Fruit fly (Drosophila melanogaster) whole organism, embryonic: ENCODE results near the gene Srp9.

Experiments
- Abd-B ChIP-seq: fragments of 200-800 bp; sonication (Bioruptor generic); optimal IDR thresholded peaks from 2 replicates; lab custom pipeline; 2018; ENCODE audit warnings: missing biosample characterization, mild to moderate bottlenecking, missing genetic modification characterization, moderate library complexity
- CG10543 ChIP-seq: fragments of 200-800 bp; sonication (Bioruptor generic); optimal IDR thresholded peaks from 3 replicates; lab custom pipeline; 2017; ENCODE audit warnings: missing biosample characterization, mild to moderate bottlenecking, missing genetic modification characterization, moderate library complexity
- CG11247 ChIP-seq: fragments of 200-800 bp; sonication (Bioruptor generic); IDR thresholded peaks from 2 replicates; pipeline ENCODE4 v1.3.6; 2022; ENCODE audit warnings: missing biosample characterization, missing genetic modification characterization
- CG12104 ChIP-seq: fragments of 200-800 bp; sonication (Bioruptor generic); optimal IDR thresholded peaks from 3 replicates; lab custom pipeline; 2016; ENCODE audit warnings: missing biosample characterization, missing genetic modification characterization
- CG15479 ChIP-seq: fragments of 200-800 bp; sonication (Bioruptor generic); optimal IDR thresholded peaks from 3 replicates; lab custom pipeline; 2019; ENCODE audit warnings: missing biosample characterization, mild to moderate bottlenecking, missing genetic modification characterization, moderate library complexity
- CG17328 ChIP-seq: fragments of 200-800 bp; sonication (Bioruptor generic); IDR thresholded peaks from 2 replicates; pipeline ENCODE4 v1.3.6; 2022; ENCODE audit warnings: missing biosample characterization, missing genetic modification characterization
- CG18599 ChIP-seq: fragments of 200-800 bp; sonication (Bioruptor generic); optimal IDR thresholded peaks from 3 replicates; lab custom pipeline; 2017; ENCODE audit warnings: missing biosample characterization, missing genetic modification characterization, mild to moderate bottlenecking, moderate library complexity, missing genetic modification reagents
- CG2129 ChIP-seq: fragments of 200-800 bp; sonication (Bioruptor generic); IDR thresholded peaks from 2 replicates; pipeline ENCODE4 v1.3.6; 2022; ENCODE audit warnings: missing biosample characterization, missing genetic modification characterization; ENCODE audit not compliant: partially characterized antibody
- CG31365 ChIP-seq: fragments of 200-800 bp; sonication (Bioruptor generic); optimal IDR thresholded peaks from 2 replicates; lab custom pipeline; 2018; ENCODE audit warnings: missing biosample characterization, mild to moderate bottlenecking, missing genetic modification characterization
- CG3281 ChIP-seq: fragments of 200-800 bp; sonication (Bioruptor generic); optimal IDR thresholded peaks from 3 replicates; lab custom pipeline; 2017; ENCODE audit warnings: missing biosample characterization, mild to moderate bottlenecking, missing genetic modification characterization
- CG3407 ChIP-seq: fragments of 200-800 bp; sonication (Bioruptor generic); optimal IDR thresholded peaks from 2 replicates; lab custom pipeline; 2018; ENCODE audit warnings: missing biosample characterization, mild to moderate bottlenecking, missing genetic modification characterization
- CG5180 ChIP-seq: fragments of 200-800 bp; sonication (Bioruptor generic); optimal IDR thresholded peaks from 3 replicates; lab custom pipeline; 2017; ENCODE audit warnings: missing biosample characterization, missing genetic modification characterization, mild to moderate bottlenecking, moderate library complexity, missing genetic modification reagents
- CG7357 ChIP-seq: fragments of 200-800 bp; sonication (Bioruptor generic); IDR thresholded peaks from 3 replicates; pipeline ENCODE4 v1.3.6; 2022; ENCODE audit warnings: missing biosample characterization, missing genetic modification characterization
- CG9727 ChIP-seq: fragments of 200-800 bp; sonication (Bioruptor generic); optimal IDR thresholded peaks from 3 replicates; lab custom pipeline; 2017; ENCODE audit warnings: missing biosample characterization, mild to moderate bottlenecking, missing genetic modification characterization
- Chrac-16 ChIP-seq: fragments of 200-800 bp; sonication (Bioruptor generic); optimal IDR thresholded peaks from 3 replicates; lab custom pipeline; 2016; ENCODE audit warnings: missing biosample characterization, missing genetic modification characterization
- D19B ChIP-seq: fragments of 200-800 bp; sonication (Bioruptor generic); optimal IDR thresholded peaks from 2 replicates; lab custom pipeline; 2017; ENCODE audit warnings: missing biosample characterization, mild to moderate bottlenecking, missing genetic modification characterization
- Dfd ChIP-seq, 2 experiments: fragments of >200 bp; optimal IDR thresholded peaks; 2 replicates each; lab custom pipeline; 2017; ENCODE audit warnings: missing biosample characterization in 2 of 2, missing genetic modification characterization in 2 of 2
- Dll ChIP-seq: fragments of 200-800 bp; sonication (Bioruptor generic); IDR thresholded peaks from 4 replicates; pipeline ENCODE4 v1.3.6; 2022; ENCODE audit warnings: missing biosample characterization, missing genetic modification characterization; ENCODE audit not compliant: partially characterized antibody
- Doc3 ChIP-seq: fragments of 200-800 bp; sonication (Bioruptor generic); IDR thresholded peaks from 3 replicates; pipeline ENCODE4 v1.3.6; 2022; ENCODE audit warnings: missing biosample characterization, missing genetic modification characterization; ENCODE audit not compliant: partially characterized antibody
- Dp ChIP-seq: fragments of 200-800 bp; sonication (Bioruptor generic); optimal IDR thresholded peaks from 2 replicates; lab custom pipeline; 2018; ENCODE audit warnings: missing biosample characterization, mild to moderate bottlenecking, missing genetic modification characterization, moderate library complexity
- ERR ChIP-seq: fragments of 200-800 bp; sonication (Bioruptor generic); optimal IDR thresholded peaks from 2 replicates; lab custom pipeline; 2016; ENCODE audit warnings: missing biosample characterization, missing genetic modification characterization
- GATAe ChIP-seq: fragments of 200-800 bp; sonication (Bioruptor generic); conservative IDR thresholded peaks from 2 replicates; pipeline ENCODE4 v1.3.6; 2022; ENCODE audit warnings: missing biosample characterization, missing genetic modification characterization
- Lpt ChIP-seq: fragments of >200 bp; optimal IDR thresholded peaks from 2 replicates; lab custom pipeline; 2018; ENCODE audit warnings: missing biosample characterization, missing genetic modification characterization
- MESR4 ChIP-seq: fragments of 200-800 bp; sonication (Bioruptor generic); optimal IDR thresholded peaks from 2 replicates; lab custom pipeline; 2018; ENCODE audit warnings: missing biosample characterization, mild to moderate bottlenecking, missing genetic modification characterization, moderate library complexity
- Med ChIP-seq: fragments of 200-800 bp; sonication (Bioruptor generic); peaks from one replicate; lab custom pipeline; 2016; ENCODE audit warnings: missing biosample characterization, missing genetic modification characterization, mild to moderate bottlenecking, inconsistent platforms, moderate library complexity
- Opbp ChIP-seq: fragments of 200-800 bp; sonication (Bioruptor generic); IDR thresholded peaks from 3 replicates; pipeline ENCODE4 v1.3.6; 2022; ENCODE audit warnings: missing biosample characterization, missing genetic modification characterization; ENCODE audit not compliant: partially characterized antibody
- Spps ChIP-seq: fragments of 200-800 bp; sonication (Bioruptor generic); optimal IDR thresholded peaks from 2 replicates; lab custom pipeline; 2018; ENCODE audit warnings: missing biosample characterization, mild to moderate bottlenecking, missing genetic modification characterization
- Stat92E ChIP-seq, 3 experiments: fragments of >200 bp in 2 of 3; fragments of 200-800 bp in 1 of 3; sonication (Bioruptor generic) in 1 of 3; optimal IDR thresholded peaks; 2 replicates each; lab custom pipeline; 2017 to 2019; ENCODE audit warnings: missing biosample characterization in 3 of 3, missing genetic modification characterization in 3 of 3, mild to moderate bottlenecking in 1 of 3, moderate library complexity in 1 of 3
- YL-1 ChIP-seq: fragments of 200-800 bp; sonication (Bioruptor generic); optimal IDR thresholded peaks from 3 replicates; lab custom pipeline; 2017; ENCODE audit warnings: missing biosample characterization, mild to moderate bottlenecking, missing genetic modification characterization
- bab2 ChIP-seq: fragments of 200-800 bp; sonication (Bioruptor generic); optimal IDR thresholded peaks from 2 replicates; lab custom pipeline; 2016; ENCODE audit warnings: missing biosample characterization, missing genetic modification characterization
- cad ChIP-seq: fragments of >200 bp; optimal IDR thresholded peaks from 2 replicates; lab custom pipeline; 2017; ENCODE audit warnings: missing biosample characterization, missing genetic modification characterization
- cg ChIP-seq: fragments of 200-800 bp; sonication (Bioruptor generic); optimal IDR thresholded peaks from 3 replicates; lab custom pipeline; 2019; ENCODE audit warnings: missing biosample characterization, mild to moderate bottlenecking, missing genetic modification characterization, moderate library complexity
- corto ChIP-seq: fragments of 200-800 bp; sonication (Bioruptor generic); optimal IDR thresholded peaks from 2 replicates; lab custom pipeline; 2016; ENCODE audit warnings: missing biosample characterization, mild to moderate bottlenecking, missing genetic modification characterization, moderate library complexity
- fd3F ChIP-seq: fragments of 200-800 bp; sonication (Bioruptor generic); optimal IDR thresholded peaks from 2 replicates; lab custom pipeline; 2018; ENCODE audit warnings: missing biosample characterization, mild to moderate bottlenecking, missing genetic modification characterization, moderate library complexity
- gsb ChIP-seq: fragments of 200-800 bp; sonication (Bioruptor generic); IDR thresholded peaks from 2 replicates; pipeline ENCODE4 v1.3.6; 2022; ENCODE audit warnings: missing biosample characterization, missing genetic modification characterization
- kni ChIP-seq: fragments of 200-800 bp; sonication (Bioruptor generic); optimal IDR thresholded peaks from 3 replicates; lab custom pipeline; 2017; ENCODE audit warnings: mild to moderate bottlenecking, missing biosample characterization, missing genetic modification reagents, missing genetic modification characterization
- nerfin-1 ChIP-seq: fragments of 200-800 bp; sonication (Bioruptor generic); optimal IDR thresholded peaks from 3 replicates; lab custom pipeline; 2019; ENCODE audit warnings: missing biosample characterization, mild to moderate bottlenecking, missing genetic modification characterization, moderate library complexity
- nom ChIP-seq: fragments of 200-800 bp; sonication (Bioruptor generic); optimal IDR thresholded peaks from 2 replicates; lab custom pipeline; 2017; ENCODE audit warnings: missing biosample characterization, missing genetic modification characterization, mild to moderate bottlenecking, moderate library complexity, missing genetic modification reagents
- pros ChIP-seq: fragments of 200-800 bp; sonication (Bioruptor generic); optimal IDR thresholded peaks from 3 replicates; lab custom pipeline; 2019; ENCODE audit warnings: missing biosample characterization, mild to moderate bottlenecking, missing genetic modification characterization, moderate library complexity
- ro ChIP-seq: fragments of 200-800 bp; sonication (Bioruptor generic); IDR thresholded peaks from 2 replicates; pipeline ENCODE4 v1.3.6; 2022; ENCODE audit warnings: missing biosample characterization, missing genetic modification characterization
- schlank ChIP-seq: fragments of 200-800 bp; sonication (Bioruptor generic); optimal IDR thresholded peaks from 2 replicates; lab custom pipeline; 2018; ENCODE audit warnings: missing biosample characterization, mild to moderate bottlenecking, missing genetic modification characterization
- sens-2 ChIP-seq: fragments of 200-800 bp; sonication (Bioruptor generic); IDR thresholded peaks from 2 replicates; pipeline ENCODE4 v1.3.6; 2022; ENCODE audit warnings: missing biosample characterization, missing genetic modification characterization
- sr ChIP-seq: fragments of 200-800 bp; sonication (Bioruptor generic); IDR thresholded peaks from 3 replicates; pipeline ENCODE4 v1.3.6; 2022; ENCODE audit warnings: missing biosample characterization, missing genetic modification characterization
- tll ChIP-seq, 2 experiments: fragments of 200-800 bp in 1 of 2; fragments of >200 bp in 1 of 2; sonication (Bioruptor generic) in 1 of 2; optimal IDR thresholded peaks; 2 replicates each; lab custom pipeline; 2017 to 2019; ENCODE audit warnings: missing biosample characterization in 2 of 2, missing genetic modification characterization in 2 of 2, mild to moderate bottlenecking in 1 of 2, moderate library complexity in 1 of 2
- twi ChIP-seq: fragments of 200-800 bp; optimal IDR thresholded peaks from 2 replicates; lab custom pipeline; 2019; ENCODE audit warnings: missing biosample characterization, mild to moderate bottlenecking, missing genetic modification characterization, moderate library complexity
- unpg ChIP-seq: fragments of 200-800 bp; sonication (Bioruptor generic); optimal IDR thresholded peaks from 3 replicates; lab custom pipeline; 2018; ENCODE audit warnings: missing biosample characterization, mild to moderate bottlenecking, missing genetic modification characterization, moderate library complexity

Gene Srp9

DNA sequence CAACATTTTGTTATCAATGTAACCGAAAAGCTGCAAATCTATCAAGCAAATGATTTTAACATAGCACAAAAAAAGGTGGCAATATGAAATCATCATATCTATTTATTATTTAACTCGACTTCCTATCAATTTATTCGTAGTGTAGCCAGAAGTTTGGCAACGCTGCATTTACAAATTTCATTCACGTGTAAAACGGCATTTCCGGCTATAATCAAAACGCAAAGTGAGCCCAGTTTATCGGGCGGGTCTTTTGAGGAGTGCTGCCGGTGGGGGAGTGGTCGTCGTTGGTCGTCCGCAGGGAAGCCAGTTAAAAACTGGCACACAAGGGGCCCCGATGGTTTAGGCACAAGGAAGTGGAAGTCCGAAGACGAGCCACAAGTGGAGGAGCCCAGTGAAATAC lies 45.8 kb downstream of the Srp9 start:
- TF ChIP-seq Opbp (no peak), fd3F (GFP tag; lab: Kevin White, UChicago) (no peak), CG10543 (no peak), cg (GFP tag; lab: Kevin White, UChicago) (no peak), schlank (tag; lab: Kevin White, UChicago) (no peak), YL-1 (no peak), CG3407 (GFP tag; lab: Kevin White, UChicago) (peak; percentile 97), Dp (GFP tag; lab: Kevin White, UChicago) (no peak), Med (GFP tag; lab: Kevin White, UChicago) (peak; percentile 65)

DNA sequence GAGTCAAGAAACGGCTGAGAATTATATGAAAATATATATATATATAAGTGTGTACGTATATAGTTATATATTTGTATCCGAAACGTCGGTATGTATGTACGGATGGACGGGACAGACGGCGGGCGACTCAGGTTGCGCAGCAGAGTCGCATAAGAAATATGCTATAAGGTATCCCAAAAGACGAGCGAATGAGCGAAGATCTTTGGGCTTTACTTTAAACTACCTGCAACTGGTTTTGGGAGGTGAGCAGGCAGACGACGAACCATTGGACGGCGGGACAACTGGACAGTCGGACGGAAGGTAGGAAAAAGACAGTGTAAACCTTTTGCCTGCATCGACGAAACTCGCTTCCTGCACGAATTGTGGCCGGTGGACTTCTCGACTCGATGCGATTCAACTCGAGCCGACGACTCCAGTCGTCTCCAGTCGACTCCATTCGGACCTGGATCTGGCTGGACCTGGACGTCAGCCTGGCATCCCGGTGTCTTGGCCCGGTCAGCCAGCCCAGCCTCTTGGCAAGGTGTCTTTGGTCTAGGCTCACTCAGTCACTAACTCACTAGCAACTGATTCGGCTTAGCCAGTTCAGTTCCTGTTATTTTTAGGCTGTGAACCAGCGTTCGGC lies 47.5 kb downstream of the Srp9 start:
- TF ChIP-seq kni (GFP tag; lab: Kevin White, UChicago) (peak; percentile 46), bab2 (GFP tag; lab: Kevin White, UChicago) (no peak), Dfd (GFP tag; optimal IDR thresholded peaks at IDR 0.05; lab: Kevin White, UChicago) (no peak), CG7357 (GFP tag; lab: Robert Waterston, UW) (no peak), Chrac-16 (GFP tag; lab: Kevin White, UChicago) (no peak), nom (GFP tag; lab: Kevin White, UChicago) (peak; percentile 33), tll (GFP tag; optimal IDR thresholded peaks at IDR 0.05; lab: Kevin White, UChicago) (peak in 1 of 2 experiments; percentile 91), unpg (GFP tag; lab: Kevin White, UChicago) (no peak), Doc3 (GFP tag; lab: Robert Waterston, UW) (no peak), Dll (no peak), CG17328 (no peak), CG15479 (GFP tag; lab: Kevin White, UChicago) (peak; percentile 72), Lpt (GFP tag; lab: Kevin White, UChicago) (peak; percentile 22), CG3281 (no peak), Spps (tag; lab: Kevin White, UChicago) (no peak), Stat92E (GFP tag; optimal IDR thresholded peaks at IDR 0.05; lab: Kevin White, UChicago) (peak in 1 of 3 experiments; percentile 24), Med (GFP tag; lab: Kevin White, UChicago) (peak; percentile 27), CG9727 (GFP tag; lab: Kevin White, UChicago) (no peak), pros (GFP tag; lab: Kevin White, UChicago) (peak; percentile 79)

DNA sequence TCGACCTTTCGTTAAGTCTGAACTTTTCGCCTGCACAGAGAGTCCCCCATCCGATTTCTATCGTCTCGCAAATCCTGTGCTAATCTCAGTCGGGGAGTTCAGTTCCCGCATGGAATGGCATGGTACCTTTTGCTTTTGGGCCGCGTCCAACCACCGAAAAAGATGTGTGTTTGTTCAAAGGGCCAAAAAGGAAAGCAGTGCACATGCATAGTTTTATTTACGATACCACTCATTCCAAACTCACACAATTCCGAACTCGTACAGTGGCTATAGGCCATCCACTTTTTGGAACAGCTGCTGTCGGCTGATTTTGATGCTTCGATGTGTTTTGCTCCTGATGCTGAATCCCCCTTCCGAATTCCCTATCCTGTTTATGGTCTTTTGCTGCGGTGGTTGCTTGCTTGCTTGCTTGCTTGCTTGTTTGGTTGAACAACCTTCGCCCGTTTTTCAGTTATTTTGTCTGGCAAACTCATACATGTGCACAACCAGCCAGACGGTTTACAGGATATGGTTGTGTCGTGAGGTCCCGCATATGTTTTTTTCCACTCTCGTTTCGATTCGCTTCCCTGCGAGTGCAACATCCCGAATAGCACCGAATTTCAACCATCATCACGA lies 48.6 kb downstream of the Srp9 start:
- TF ChIP-seq gsb (GFP tag; lab: Robert Waterston, UW) (no peak), CG2129 (GFP tag; lab: Robert Waterston, UW) (no peak), nerfin-1 (tag; lab: Kevin White, UChicago) (peak; percentile 38), D19B (GFP tag; lab: Kevin White, UChicago) (peak; percentile 37), CG5180 (GFP tag; lab: Kevin White, UChicago) (peak; percentile 8), schlank (tag; lab: Kevin White, UChicago) (no peak), CG12104 (no peak), CG11247 (GFP tag; lab: Robert Waterston, UW) (no peak), cad (GFP tag; lab: Kevin White, UChicago) (peak; percentile 34), CG31365 (tag; lab: Kevin White, UChicago) (peak; percentile 39), CG18599 (GFP tag; lab: Kevin White, UChicago) (no peak), GATAe (no peak), sens-2 (GFP tag; lab: Robert Waterston, UW) (no peak), ERR (GFP tag; lab: Kevin White, UChicago) (no peak), sr (GFP tag; lab: Robert Waterston, UW) (no peak), corto (no peak), twi (peak; percentile 77), MESR4 (GFP tag; lab: Kevin White, UChicago) (no peak), Abd-B (GFP tag; lab: Kevin White, UChicago) (no peak), ro (GFP tag; lab: Robert Waterston, UW) (no peak)
